Worm (Caenorhabditis elegans): Measurements from ENCODE around the gene prx-3.

ce11 chrX:6150949-6151519, 38.3 kb upstream of the prx-3 start:
- TF ChIP-seq B0310.2 (tag; optimal IDR thresholded peaks at IDR 0.05) (no peak), aly-1 (tag; optimal IDR thresholded peaks at IDR 0.05) (no peak), scrt-1 (GFP tag; IDR thresholded peaks at IDR 0.05) (0 out of 2 replicates have a peak, but pooled peaks have one; percentile 47), flt-1 (GFP tag; IDR thresholded peaks at IDR 0.05) (no peak)

Data from whole organism, early embryonic.